Worm (Caenorhabditis elegans): Measurements from ENCODE around the gene pgp-5.

DNA sequence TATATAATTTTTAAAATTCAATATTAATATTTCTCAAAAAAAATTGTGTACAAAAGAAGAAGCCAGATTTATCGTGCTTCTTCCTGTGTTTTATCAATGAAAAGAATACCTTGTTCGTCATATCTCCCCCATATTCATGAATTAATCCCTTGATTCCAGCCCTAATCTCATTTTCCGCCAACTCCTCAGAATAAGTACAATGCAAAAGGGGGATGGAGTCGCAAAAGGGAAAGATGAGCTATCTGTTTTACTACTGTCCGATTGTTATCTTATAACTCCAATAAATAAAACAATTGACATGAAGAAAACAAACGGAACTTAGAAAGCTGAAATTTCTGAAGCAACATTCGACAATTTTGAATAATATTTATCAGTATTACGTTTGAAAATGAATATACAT is 21.5 kb downstream of the pgp-5 start:
- TF ChIP-seq snpc-4 (tag; optimal IDR thresholded peaks at IDR 0.05), result no peak
- no peak for TF ChIP-seq fkh-10 (GFP tag; optimal IDR thresholded peaks at IDR 0.05)
- TF ChIP-seq ceh-28 (tag; optimal IDR thresholded peaks at IDR 0.05), result no peak
- TF ChIP-seq mdl-1 (tag; optimal IDR thresholded peaks at IDR 0.05), result no peak
- TF ChIP-seq aly-2 (tag; optimal IDR thresholded peaks at IDR 0.05), result no peak
- no peak for TF ChIP-seq egl-27 (tag; optimal IDR thresholded peaks at IDR 0.05)
- TF ChIP-seq nhr-23 (tag; optimal IDR thresholded peaks at IDR 0.05), result no peak
- TF ChIP-seq jun-1 (tag; optimal IDR thresholded peaks at IDR 0.05), result no peak
- TF ChIP-seq fos-1 (tag; optimal IDR thresholded peaks at IDR 0.05), result no peak
- no peak for TF ChIP-seq zag-1 (tag; optimal IDR thresholded peaks at IDR 0.05)

Measured in whole organism, L3 larva.